Worm (Caenorhabditis elegans) whole organism, late embryonic: ENCODE data around the gene T01G5.8.

ENCODE experiments used
- nfya-1 ChIP-seq: sonication (generic microtip); optimal IDR thresholded peaks from 2 replicates; lab custom pipeline; 2017; ENCODE audit warnings: missing genetic modification characterization, mild to moderate bottlenecking, missing compliant biosample characterization, antibody characterized with exemption, moderate library complexity
- pag-3 ChIP-seq: sonication (generic microtip); optimal IDR thresholded peaks from 2 replicates; lab custom pipeline; 2016; ENCODE audit warnings: missing compliant biosample characterization, missing genetic modification characterization, borderline replicate concordance
- pha-2 ChIP-seq: sonication (generic microtip); optimal IDR thresholded peaks from 2 replicates; lab custom pipeline; 2017; ENCODE audit warnings: mild to moderate bottlenecking, missing genetic modification characterization, missing compliant biosample characterization

DNA sequence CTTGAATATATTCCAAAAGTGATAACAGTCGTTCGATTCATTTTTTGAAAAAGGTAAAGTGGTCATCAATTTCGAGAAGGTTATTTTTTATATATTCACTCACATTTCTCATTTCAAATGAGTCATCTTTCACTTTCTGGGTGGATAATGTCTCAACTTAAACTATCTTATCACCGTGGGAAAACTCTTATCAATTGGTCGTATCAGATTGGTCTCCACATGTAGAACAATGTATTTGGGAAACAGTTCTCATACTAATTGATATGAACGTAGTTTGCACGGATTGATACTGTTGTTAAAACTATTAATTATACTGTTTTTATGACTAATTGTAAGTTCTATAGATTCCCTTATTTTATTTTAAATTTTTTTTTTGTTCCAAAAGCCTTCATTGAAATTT, 17.7 kb downstream of the T01G5.8 start:
- no peak for TF ChIP-seq nfya-1 (tag; lab: Kevin White, UChicago)
- TF ChIP-seq pha-2 (tag; lab: Kevin White, UChicago), result no peak
- TF ChIP-seq pag-3 (tag; lab: Kevin White, UChicago), result no peak
